Worm (Caenorhabditis elegans): ENCODE data around the gene M01F1.9.

M01F1.9 gene

DNA sequence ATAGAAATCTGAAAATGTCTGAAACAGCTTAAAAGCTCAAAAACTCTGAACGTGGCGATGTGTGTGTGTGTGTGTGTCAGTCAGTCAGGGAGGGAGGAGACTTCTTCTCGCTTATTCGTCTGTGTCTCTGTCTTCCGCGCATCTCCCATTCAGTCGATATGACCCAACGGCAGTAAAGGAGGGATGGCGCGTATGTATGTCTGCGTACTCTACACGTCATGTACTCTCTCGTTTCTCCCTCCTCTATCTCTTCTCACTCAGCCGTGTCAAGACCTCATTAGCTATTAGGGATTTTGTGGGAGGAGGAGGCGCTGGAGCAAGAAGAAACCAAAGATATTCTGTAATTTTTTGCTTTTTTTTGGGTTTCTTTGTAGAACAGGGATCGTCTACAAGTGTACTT lies 33.2 kb upstream of the M01F1.9 start (continued):
- TF ChIP-seq nhr-237 (tag; optimal IDR thresholded peaks at IDR 0.05): peak; percentile 17
- peak; percentile 94 for TF ChIP-seq unc-120 (tag; optimal IDR thresholded peaks at IDR 0.05; ENCODE audit: poor library complexity, severe bottlenecking)

- TF ChIP-seq pha-4 (tag; optimal IDR thresholded peaks at IDR 0.05) (no peak), mab-5 (tag; optimal IDR thresholded peaks at IDR 0.05) (no peak)
Observed at ce11 chrIII:3529744-3530208, 30.9 kb upstream of the M01F1.9 start, which contains the start of gene pitp-1. pitp-1 (minus strand) TSS chrIII:3529794.

DNA sequence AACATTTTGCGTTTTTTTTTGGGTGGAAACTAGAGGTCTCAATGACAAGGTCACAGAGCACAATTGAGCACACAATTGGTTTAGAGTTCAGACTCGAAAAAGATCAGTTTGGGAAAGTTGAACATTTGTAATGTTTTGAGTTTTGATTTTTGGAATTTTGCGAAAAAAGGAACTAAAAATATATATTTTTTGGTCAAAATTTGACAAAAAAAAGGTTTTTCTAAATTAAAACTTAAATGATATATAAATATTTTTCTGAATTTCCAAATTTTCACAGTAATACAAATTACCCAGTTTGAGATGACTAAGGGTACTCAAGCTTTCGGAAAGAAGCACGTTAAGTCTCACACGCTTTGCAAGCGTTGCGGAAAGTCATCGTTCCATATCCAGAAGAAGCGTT lies 29.5 kb upstream of the M01F1.9 start, which contains the start of gene rpl-37:
TSS of gene rpl-37 (plus strand) at position 301 of the 400 bp plus-strand sequence.
- no peak for TF ChIP-seq blmp-1 (tag; optimal IDR thresholded peaks at IDR 0.05)
- TF ChIP-seq mep-1 (tag; optimal IDR thresholded peaks at IDR 0.05): no peak
- TF ChIP-seq mab-5 (tag; optimal IDR thresholded peaks at IDR 0.05): no peak
- TF ChIP-seq ceh-83 (GFP tag; optimal IDR thresholded peaks at IDR 0.05): no peak
- TF ChIP-seq snpc-4 (tag; optimal IDR thresholded peaks at IDR 0.05): no peak
- no peak for TF ChIP-seq lin-32 (GFP tag; optimal IDR thresholded peaks at IDR 0.05)
- no peak for TF ChIP-seq nhr-12 (tag; optimal IDR thresholded peaks at IDR 0.05)
- no peak for TF ChIP-seq sptf-1 (tag; optimal IDR thresholded peaks at IDR 0.05)
- no peak for TF ChIP-seq unc-39 (tag; optimal IDR thresholded peaks at IDR 0.05)
- TF ChIP-seq ztf-11 (tag; optimal IDR thresholded peaks at IDR 0.05): no peak
- no peak for TF ChIP-seq nhr-28 (tag; optimal IDR thresholded peaks at IDR 0.05)
- no peak for TF ChIP-seq elt-3 (tag; optimal IDR thresholded peaks at IDR 0.05)
- TF ChIP-seq lin-13 (tag; optimal IDR thresholded peaks at IDR 0.05): no peak
- TF ChIP-seq ces-1 (GFP tag; optimal IDR thresholded peaks at IDR 0.05): no peak
- no peak for TF ChIP-seq nhr-76 (tag; optimal IDR thresholded peaks at IDR 0.05)
- TF ChIP-seq tbx-8 (GFP tag; optimal IDR thresholded peaks at IDR 0.05): no peak

DNA sequence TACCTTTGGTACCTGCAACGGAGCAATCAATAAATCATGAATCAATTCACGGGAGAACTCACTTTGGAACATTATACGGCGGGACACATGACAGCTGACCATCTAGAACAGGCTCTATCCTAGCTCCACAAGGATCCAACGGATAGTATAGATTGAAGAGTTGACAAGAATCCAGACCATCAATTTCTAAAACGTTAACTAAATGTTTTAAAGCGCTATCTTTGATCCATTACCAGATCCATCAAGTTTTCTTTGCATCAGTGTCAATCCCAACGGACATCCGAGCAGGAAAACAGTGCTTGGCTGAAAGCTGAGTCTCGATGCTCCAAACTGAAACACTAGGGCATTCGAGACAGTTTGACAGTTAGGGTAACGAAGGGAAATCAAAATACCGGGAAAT lies 24.5 kb upstream of the M01F1.9 start:
- TF ChIP-seq nhr-28 (tag; optimal IDR thresholded peaks at IDR 0.05): no peak
- TF ChIP-seq unc-39 (tag; optimal IDR thresholded peaks at IDR 0.05): no peak
- no peak for TF ChIP-seq mls-2 (tag; optimal IDR thresholded peaks at IDR 0.05)
- TF ChIP-seq hlh-1 (tag; optimal IDR thresholded peaks at IDR 0.05): no peak
- no peak for TF ChIP-seq tbx-8 (GFP tag; optimal IDR thresholded peaks at IDR 0.05)
- TF ChIP-seq nhr-2 (tag; optimal IDR thresholded peaks at IDR 0.05): no peak
- no peak for TF ChIP-seq bed-3 (GFP tag; optimal IDR thresholded peaks at IDR 0.05)
- TF ChIP-seq flh-1 (GFP tag; optimal IDR thresholded peaks at IDR 0.05): no peak
- TF ChIP-seq mab-5 (tag; optimal IDR thresholded peaks at IDR 0.05): no peak
- TF ChIP-seq lin-32 (GFP tag; optimal IDR thresholded peaks at IDR 0.05): no peak

ce11 chrIII:3520417-3520816 lies 21.6 kb upstream of the M01F1.9 start:
- TF ChIP-seq snpc-4 (tag; optimal IDR thresholded peaks at IDR 0.05) (no peak), ceh-43 (GFP tag; optimal IDR thresholded peaks at IDR 0.05) (no peak), unc-120 (tag; optimal IDR thresholded peaks at IDR 0.05; ENCODE audit: poor library complexity, severe bottlenecking) (no peak), nhr-2 (tag; optimal IDR thresholded peaks at IDR 0.05) (no peak), unc-62 (GFP tag; optimal IDR thresholded peaks at IDR 0.05) (no peak), tbx-8 (GFP tag; optimal IDR thresholded peaks at IDR 0.05) (no peak), mls-2 (tag; optimal IDR thresholded peaks at IDR 0.05) (no peak), sem-2 (GFP tag; optimal IDR thresholded peaks at IDR 0.05) (no peak), elt-3 (tag; optimal IDR thresholded peaks at IDR 0.05) (no peak), ces-1 (GFP tag; optimal IDR thresholded peaks at IDR 0.05) (no peak), ceh-83 (GFP tag; optimal IDR thresholded peaks at IDR 0.05) (no peak), lin-13 (tag; optimal IDR thresholded peaks at IDR 0.05) (no peak), elt-1 (tag; optimal IDR thresholded peaks at IDR 0.05; ENCODE audit: borderline replicate concordance, insufficient read depth) (no peak), mep-1 (tag; optimal IDR thresholded peaks at IDR 0.05) (no peak), blmp-1 (tag; optimal IDR thresholded peaks at IDR 0.05) (no peak), lin-32 (GFP tag; optimal IDR thresholded peaks at IDR 0.05) (no peak)

ce11 chrIII:3519505-3519904 lies 20.6 kb upstream of the M01F1.9 start, which contains the start of gene hmit-1.3:
hmit-1.3 (minus strand) TSS chrIII:3519607.
- TF ChIP-seq nhr-237 (tag; optimal IDR thresholded peaks at IDR 0.05) (no peak), elt-3 (tag; optimal IDR thresholded peaks at IDR 0.05) (no peak), unc-120 (tag; optimal IDR thresholded peaks at IDR 0.05; ENCODE audit: poor library complexity, severe bottlenecking) (no peak), M03D4.4 (tag; optimal IDR thresholded peaks at IDR 0.05) (no peak), pha-4 (tag; optimal IDR thresholded peaks at IDR 0.05) (no peak), ceh-43 (GFP tag; optimal IDR thresholded peaks at IDR 0.05) (no peak), tbx-8 (GFP tag; optimal IDR thresholded peaks at IDR 0.05) (no peak)

Measured in whole organism, mixed stage, embryonic.